Worm (Caenorhabditis elegans) whole organism, L3 larva: Measurements from ENCODE around the gene pqn-53.

Source experiments
- ZK546.5 ChIP-seq: sonication (generic microtip); optimal IDR thresholded peaks from 2 replicates; lab custom pipeline; 2017; ENCODE audit warnings: missing biosample characterization, missing genetic modification characterization
- aly-2 ChIP-seq: fragments of 150-350 bp; optimal IDR thresholded peaks from 2 replicates; lab custom pipeline; 2014; ENCODE audit warnings: missing biosample characterization, missing genetic modification characterization
- elt-1 ChIP-seq: fragments of 150-350 bp; optimal IDR thresholded peaks from 2 replicates; lab custom pipeline; 2014; ENCODE audit warnings: missing biosample characterization, missing genetic modification characterization
- elt-3 ChIP-seq, 3 experiments: fragments of 150-350 bp in 1 of 3; sonication (generic microtip) in 2 of 3; optimal IDR thresholded peaks; 2 replicates in 2 of 3; 4 replicates in 1 of 3; lab custom pipeline; 2014 to 2017; ENCODE audit warnings: missing biosample characterization in 3 of 3, missing genetic modification characterization in 3 of 3
- jun-1 ChIP-seq: fragments of 150-350 bp; optimal IDR thresholded peaks from 2 replicates; lab custom pipeline; 2014; ENCODE audit warnings: missing biosample characterization, missing genetic modification reagents, missing genetic modification characterization
- lin-39 ChIP-seq: fragments of 150-350 bp; optimal IDR thresholded peaks from 2 replicates; lab custom pipeline; 2018; ENCODE audit warnings: missing biosample characterization, missing genetic modification reagents, missing genetic modification characterization
- nhr-43 ChIP-seq: sonication (generic microtip); optimal IDR thresholded peaks from 2 replicates; lab custom pipeline; 2016; ENCODE audit warnings: mild to moderate bottlenecking, missing genetic modification characterization, missing compliant biosample characterization; ENCODE audit not compliant: poor library complexity, severe bottlenecking
- pqm-1 ChIP-seq: fragments of 150-350 bp; optimal IDR thresholded peaks from 2 replicates; lab custom pipeline; 2017; ENCODE audit warnings: missing biosample characterization, missing genetic modification characterization, inconsistent platforms
- skn-1 ChIP-seq: fragments of 150-350 bp; optimal IDR thresholded peaks from 2 replicates; lab custom pipeline; 2014; ENCODE audit warnings: missing biosample characterization, missing genetic modification characterization
- snpc-4 ChIP-seq: fragments of 150-350 bp; optimal IDR thresholded peaks from 2 replicates; lab custom pipeline; 2014; ENCODE audit warnings: missing biosample characterization, missing genetic modification characterization
- tbx-2 ChIP-seq: sonication (generic microtip); optimal IDR thresholded peaks from 2 replicates; lab custom pipeline; 2016; ENCODE audit warnings: mild to moderate bottlenecking, missing genetic modification characterization, missing compliant biosample characterization
- unc-62 ChIP-seq: fragments of 150-350 bp; sonication (generic microtip); optimal IDR thresholded peaks from 4 replicates; lab custom pipeline; 2014; ENCODE audit warnings: missing biosample characterization, missing genetic modification reagents, missing genetic modification characterization
- ztf-4 ChIP-seq: fragments of 150-350 bp; optimal IDR thresholded peaks from 2 replicates; lab custom pipeline; 2014; ENCODE audit warnings: missing biosample characterization, missing genetic modification characterization

DNA sequence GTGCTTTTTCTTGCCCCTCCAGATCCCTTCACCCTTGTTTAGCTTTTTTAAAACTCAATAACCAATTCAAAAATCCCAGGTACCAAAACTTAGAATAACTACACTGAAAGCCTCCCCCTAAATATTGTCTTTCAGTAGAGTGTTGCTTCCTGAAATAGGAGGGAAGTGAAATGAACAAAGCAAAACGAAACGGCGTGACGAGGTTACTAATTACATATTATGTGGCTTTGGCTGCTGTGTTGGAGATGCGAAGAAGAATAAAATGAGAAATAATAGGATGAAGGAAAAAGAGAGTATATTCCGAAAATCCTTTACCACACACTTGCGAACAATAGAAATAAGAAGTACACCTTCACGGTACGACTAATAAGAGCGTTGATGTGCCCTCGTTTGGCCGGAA is 29.1 kb downstream of the pqn-53 start:
- no peak for TF ChIP-seq jun-1
- TF ChIP-seq elt-1 = no peak
- no peak for TF ChIP-seq lin-39 (tag; lab: Kevin White, UChicago)
- TF ChIP-seq snpc-4 = no peak
- TF ChIP-seq pqm-1 (tag; lab: Kevin White, UChicago) = no peak
- TF ChIP-seq nhr-43 (tag; lab: Kevin White, UChicago) = no peak
- TF ChIP-seq ztf-4 (tag; lab: Kevin White, UChicago) = no peak
- no peak for TF ChIP-seq ZK546.5 (tag; lab: Kevin White, UChicago)
- no peak for TF ChIP-seq unc-62
- TF ChIP-seq skn-1 = no peak
- no peak for TF ChIP-seq tbx-2 (tag; lab: Kevin White, UChicago)
- no peak for TF ChIP-seq elt-3 (tag; optimal IDR thresholded peaks at IDR 0.05; lab: Kevin White, UChicago)
- TF ChIP-seq aly-2 = no peak
